Fruit fly (Drosophila melanogaster): ENCODE measurements around the gene CG31759.

CG31759 gene

dm6 chr2L:12207549-12207948 lies at the start of gene CG31759:
Gene CG31759 (plus strand): TSS chr2L:12207709.
- TF ChIP-seq noc (tag; optimal IDR thresholded peaks at IDR 0.05): no peak

DNA sequence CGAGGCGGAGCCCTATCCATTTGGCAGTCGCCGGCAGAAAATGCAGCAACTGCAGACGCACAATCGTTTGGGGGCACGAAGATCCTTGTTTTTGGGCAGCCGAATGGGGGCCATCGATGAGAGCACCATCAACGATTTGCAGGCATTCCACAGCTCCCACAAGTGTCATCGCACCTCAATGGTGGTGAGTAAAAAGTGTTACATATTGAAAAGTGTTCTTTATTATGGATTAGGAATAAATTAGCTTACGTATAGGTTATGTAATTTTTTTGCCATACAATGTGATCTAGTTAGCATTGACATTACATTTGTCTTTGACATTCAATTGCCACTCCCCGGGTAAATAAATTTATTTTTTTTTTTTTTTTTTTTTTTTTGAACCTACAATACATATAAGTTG lies 46.0 kb upstream of the CG31759 start, which contains the start of gene CG31861:
TSS of gene CG31861 (plus strand) at position 301 of the 400 bp plus-strand sequence.
- no peak for TF ChIP-seq noc (tag; optimal IDR thresholded peaks at IDR 0.05)

- TF ChIP-seq noc (tag; optimal IDR thresholded peaks at IDR 0.05): no peak
These were observed 43.6 kb upstream of the CG31759 start, which contains the start of gene ZnT33D for dm6 chr2L:12163941-12164340. Gene ZnT33D (plus strand): TSS chr2L:12164241.

- no peak for TF ChIP-seq noc (tag; optimal IDR thresholded peaks at IDR 0.05)
These were observed 37.3 kb upstream of the CG31759 start, which contains the start of gene CG17217 for dm6 chr2L:12170250-12170649. Gene CG17217 (plus strand): TSS chr2L:12170550.

- TF ChIP-seq noc (tag; optimal IDR thresholded peaks at IDR 0.05): no peak
These were observed 34.8 kb upstream of the CG31759 start, which contains the start of the genes CG6583 and crok for dm6 chr2L:12172536-12173234. Gene CG6583 (minus strand): TSS chr2L:12172586. Gene crok (plus strand): TSS chr2L:12172981.

- no peak for TF ChIP-seq noc (tag; optimal IDR thresholded peaks at IDR 0.05)
These were observed 32.9 kb upstream of the CG31759 start, which contains the start of gene bru1 for dm6 chr2L:12174493-12175129. Gene bru1 (plus strand): TSS chr2L:12175004.

DNA sequence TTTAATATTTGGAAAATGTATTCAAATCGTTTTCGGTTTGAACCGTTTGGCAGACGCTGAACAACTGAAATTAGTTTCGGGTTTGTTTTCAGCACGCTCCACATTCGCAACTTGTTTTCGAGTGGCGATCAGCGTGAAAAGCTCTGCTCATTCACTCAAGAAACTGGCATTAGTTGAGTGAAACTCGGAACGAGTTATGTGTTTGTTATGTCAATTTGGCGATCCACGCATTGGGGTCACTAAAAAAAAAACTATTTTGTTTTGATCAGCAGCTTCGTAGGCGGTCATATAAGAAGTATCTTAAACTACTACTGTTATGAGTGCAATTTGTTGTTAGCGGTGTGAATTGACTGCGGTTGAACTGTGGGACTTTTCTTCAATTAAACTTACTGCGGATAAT lies 29.9 kb upstream of the CG31759 start, which contains the start of gene atilla:
TSS of gene atilla (minus strand) at position 266 of the 400 bp plus-strand sequence.
- no peak for TF ChIP-seq noc (tag; optimal IDR thresholded peaks at IDR 0.05)

dm6 chr2L:12192978-12193377 lies 14.5 kb upstream of the CG31759 start:
- no peak for TF ChIP-seq noc (tag; optimal IDR thresholded peaks at IDR 0.05)

dm6 chr2L:12194858-12195257 lies 12.7 kb upstream of the CG31759 start:
- no peak for TF ChIP-seq noc (tag; optimal IDR thresholded peaks at IDR 0.05)

dm6 chr2L:12200990-12201389 lies 6.5 kb upstream of the CG31759 start:
- TF ChIP-seq noc (tag; optimal IDR thresholded peaks at IDR 0.05): no peak

DNA sequence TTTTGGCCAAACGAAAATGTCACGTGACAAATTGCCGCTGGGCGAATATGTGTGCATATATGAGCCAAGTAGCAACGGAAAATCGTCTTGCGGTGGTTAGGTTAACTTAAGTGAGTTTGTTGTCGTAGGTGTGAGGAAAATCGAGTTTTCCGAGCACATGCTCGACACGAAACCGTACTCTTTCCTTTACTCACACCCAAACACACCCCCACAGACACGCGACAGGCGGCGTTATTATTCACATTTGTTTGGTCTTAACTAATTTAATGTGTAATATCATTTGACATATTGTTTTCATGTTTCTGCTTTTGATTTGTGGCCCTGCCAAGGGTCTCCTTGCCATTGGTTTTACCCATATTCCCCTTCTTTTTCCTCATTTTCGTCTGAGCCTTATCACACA lies 35.3 kb downstream of the CG31759 start:
- no peak for TF ChIP-seq noc (tag; optimal IDR thresholded peaks at IDR 0.05)

dm6 chr2L:12252287-12252686 lies 44.8 kb downstream of the CG31759 start:
- TF ChIP-seq noc (tag; optimal IDR thresholded peaks at IDR 0.05): no peak
